Fruit fly (Drosophila melanogaster) whole organism, embryonic: Measurements from ENCODE around the gene CG9616.

Experiments used
- CG10959 ChIP-seq: fragments of 200-800 bp; sonication (Bioruptor generic); IDR thresholded peaks from 2 replicates; pipeline ENCODE4 v1.3.6; 2022; ENCODE audit warnings: missing biosample characterization, missing genetic modification characterization
- CG17612 ChIP-seq: fragments of 200-800 bp; sonication (Bioruptor generic); IDR thresholded peaks from 2 replicates; pipeline ENCODE4 v1.3.6; 2022; ENCODE audit warnings: missing biosample characterization, missing genetic modification characterization
- CG7556 ChIP-seq: fragments of 200-800 bp; sonication (Bioruptor generic); optimal IDR thresholded peaks from 2 replicates; lab custom pipeline; 2017; ENCODE audit warnings: missing biosample characterization, mild to moderate bottlenecking, missing genetic modification characterization
- Lpt ChIP-seq: fragments of >200 bp; optimal IDR thresholded peaks from 2 replicates; lab custom pipeline; 2018; ENCODE audit warnings: missing biosample characterization, missing genetic modification characterization
- Sin3A ChIP-seq: fragments of >200 bp; optimal IDR thresholded peaks from 2 replicates; lab custom pipeline; 2018
- Xbp1 ChIP-seq: fragments of 200-800 bp; sonication (Bioruptor generic); optimal IDR thresholded peaks from 3 replicates; lab custom pipeline; 2016; ENCODE audit warnings: missing biosample characterization, mild to moderate bottlenecking, missing genetic modification characterization
- salm ChIP-seq: fragments of 200-800 bp; sonication (Bioruptor generic); optimal IDR thresholded peaks from 2 replicates; lab custom pipeline; 2018; ENCODE audit warnings: missing biosample characterization, mild to moderate bottlenecking, missing genetic modification characterization
- sens ChIP-seq: fragments of 200-800 bp; sonication (Bioruptor generic); peaks from one replicate; lab custom pipeline; 2016; ENCODE audit warnings: missing biosample characterization, missing genetic modification characterization
- zfh1 ChIP-seq: fragments of 200-800 bp; sonication (Bioruptor generic); IDR thresholded peaks from 3 replicates; pipeline ENCODE4 v1.3.6; 2022; ENCODE audit warnings: missing biosample characterization, missing genetic modification characterization

DNA sequence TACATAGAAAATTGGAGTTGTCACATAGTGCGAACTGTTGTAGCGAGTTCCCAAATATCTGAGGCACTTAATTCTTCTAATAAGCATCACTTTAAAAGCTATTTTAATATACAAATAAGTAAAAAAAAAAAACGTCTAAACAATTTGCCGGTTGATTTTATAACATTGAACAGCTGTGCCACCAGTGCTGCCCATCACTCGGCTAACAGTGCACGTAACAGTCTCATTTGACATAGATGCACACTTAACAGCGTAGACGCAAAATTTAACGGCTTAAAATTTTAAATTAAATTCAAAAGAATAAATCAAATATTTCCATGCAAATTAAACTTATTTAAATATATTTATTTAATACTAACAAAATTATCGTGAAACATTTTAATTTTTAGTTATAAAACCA, 14.6 kb upstream of the CG9616 start, which contains the start of gene MetRS-m:
- TF ChIP-seq sens (no peak), zfh1 (GFP tag; lab: Robert Waterston, UW) (no peak), CG10959 (no peak), CG17612 (GFP tag; lab: Robert Waterston, UW) (no peak), Lpt (no peak), Sin3A (lab: Kevin White, UChicago) (no peak), salm (tag; lab: Kevin White, UChicago) (no peak), Xbp1 (GFP tag; lab: Kevin White, UChicago) (no peak), CG7556 (GFP tag; lab: Kevin White, UChicago) (no peak)
